Worm (Caenorhabditis elegans) whole organism, young adult: ENCODE measurements around the gene C13C4.8.

ENCODE experiments used
- ama-1 ChIP-seq, 3 experiments: fragments of 150-350 bp in 1 of 3; sonication (generic microtip) in 2 of 3; optimal IDR thresholded peaks; 2 replicates each; lab custom pipeline; 2014 to 2018; ENCODE audit warnings: missing biosample characterization in 2 of 3, missing genetic modification characterization in 2 of 3, missing genetic modification reagents in 2 of 3
- attf-5 ChIP-seq: fragments of 200-800 bp; sonication (Bioruptor generic); optimal IDR thresholded peaks from 2 replicates; lab custom pipeline; 2018; ENCODE audit warnings: mild to moderate bottlenecking, missing genetic modification characterization, missing compliant biosample characterization
- chd-7 ChIP-seq: sonication (generic microtip); optimal IDR thresholded peaks from 2 replicates; lab custom pipeline; 2016; ENCODE audit warnings: mild to moderate bottlenecking, missing genetic modification characterization, moderate library complexity, missing compliant biosample characterization
- nhr-27 ChIP-seq: fragments of 200-800 bp; sonication (Bioruptor generic); optimal IDR thresholded peaks from 2 replicates; lab custom pipeline; 2018; ENCODE audit warnings: mild to moderate bottlenecking, missing genetic modification characterization, moderate library complexity, missing compliant biosample characterization
- nhr-90 ChIP-seq: sonication (generic microtip); optimal IDR thresholded peaks from 2 replicates; lab custom pipeline; 2016; ENCODE audit warnings: missing genotype, mild to moderate bottlenecking, missing genetic modification characterization, missing compliant biosample characterization
- unc-130 ChIP-seq: sonication (generic microtip); optimal IDR thresholded peaks from 2 replicates; lab custom pipeline; 2016; ENCODE audit warnings: missing genetic modification reagents, missing genetic modification characterization, missing compliant biosample characterization

ce11 chrV:12080274-12080673 is 37.5 kb upstream of the C13C4.8 start, which contains the start of gene R07B7.9:
- TF ChIP-seq ama-1 (optimal IDR thresholded peaks at IDR 0.05; lab: Kevin White, UChicago) (no peak), ama-1 (GFP tag; optimal IDR thresholded peaks at IDR 0.05; lab: Kevin White, UChicago) (no peak), nhr-27 (tag; lab: Kevin White, UChicago) (no peak), attf-5 (no peak), chd-7 (tag; lab: Kevin White, UChicago) (no peak), nhr-90 (tag; lab: Kevin White, UChicago) (no peak), unc-130 (GFP tag; lab: Kevin White, UChicago) (no peak)
